Worm (Caenorhabditis elegans): ENCODE measurements around the gene fbxa-82.

ce11 chrV:15089438-15089837 is 37.1 kb upstream of the fbxa-82 start, which contains the start of the genes C01G10.5 and C01G10.4:
- TF ChIP-seq unc-62 (GFP tag; optimal IDR thresholded peaks at IDR 0.05): no peak
- no peak for TF ChIP-seq elt-3 (tag; optimal IDR thresholded peaks at IDR 0.05)
- no peak for TF ChIP-seq M03D4.4 (tag; optimal IDR thresholded peaks at IDR 0.05)
- TF ChIP-seq sptf-1 (tag; optimal IDR thresholded peaks at IDR 0.05): no peak
- TF ChIP-seq nhr-28 (tag; optimal IDR thresholded peaks at IDR 0.05): no peak

Data from whole organism, mixed stage, embryonic.